Fruit fly (Drosophila melanogaster): ENCODE data around the gene Root.

The Root gene

DNA sequence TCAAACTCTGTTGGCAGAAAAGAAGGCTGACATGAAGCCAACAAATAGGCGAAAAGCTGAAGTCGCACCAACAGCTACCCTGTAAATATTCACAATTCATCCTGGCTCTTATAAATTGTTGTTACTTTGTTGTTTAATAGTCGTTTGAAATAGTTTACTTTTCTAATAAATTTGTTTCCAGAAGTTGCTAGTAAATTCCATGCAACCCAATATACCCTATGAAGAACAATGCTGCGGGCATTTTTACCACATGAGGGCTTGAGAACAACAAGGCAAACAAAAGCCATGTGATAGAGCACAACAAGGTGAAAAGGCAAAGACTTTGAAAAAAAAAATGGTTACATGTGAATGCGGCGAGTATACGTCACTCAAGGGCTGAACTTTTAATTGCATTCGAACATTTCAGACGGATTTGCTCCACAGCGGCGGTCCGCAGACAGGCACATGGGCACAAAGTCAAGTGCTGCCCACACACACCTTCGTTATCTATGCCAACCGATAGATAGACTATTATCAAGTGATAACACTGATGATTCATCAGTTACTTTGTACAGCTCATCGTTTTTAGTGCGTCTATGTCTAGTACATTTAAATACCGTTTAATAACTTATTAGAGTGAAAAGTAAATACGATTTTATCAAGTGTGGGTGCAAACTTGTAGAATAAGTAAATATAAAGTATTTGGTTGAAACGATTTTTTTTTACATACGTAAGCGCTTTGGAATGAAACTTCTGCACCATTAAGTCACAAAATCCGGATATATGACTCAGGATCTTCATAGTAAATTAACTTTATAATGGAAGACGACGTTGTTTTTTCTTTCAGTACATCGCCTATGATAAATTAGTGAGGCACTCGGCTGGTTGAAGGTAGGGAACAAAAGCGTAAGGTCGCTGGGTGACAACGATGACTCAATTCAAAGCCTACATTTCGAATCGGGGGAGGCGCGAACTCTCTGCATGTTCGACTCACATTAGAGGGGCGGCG, 13.8 kb upstream of the Root start (continued):
- TF ChIP-seq CG6163 (GFP tag; IDR thresholded peaks at IDR 0.05) (peak; percentile 89), dac (GFP tag; optimal IDR thresholded peaks at IDR 0.05) (peak; percentile 25), CG16779 (tag; optimal IDR thresholded peaks at IDR 0.05) (no peak), CG8119 (GFP tag; IDR thresholded peaks at IDR 0.05) (peak; percentile 77), eg (GFP tag; IDR thresholded peaks at IDR 0.05) (peak; percentile 72), ss (GFP tag; optimal IDR thresholded peaks at IDR 0.05) (peak in 1 of 2 experiments; percentile 21), CG32006 (GFP tag; optimal IDR thresholded peaks at IDR 0.05) (peak; percentile 72), CG8632 (GFP tag; optimal IDR thresholded peaks at IDR 0.05) (peak; percentile 39), CG10669 (GFP tag; optimal IDR thresholded peaks at IDR 0.05) (peak; percentile 48), CG11902 (GFP tag; optimal IDR thresholded peaks at IDR 0.05) (peak; percentile 41)

DNA sequence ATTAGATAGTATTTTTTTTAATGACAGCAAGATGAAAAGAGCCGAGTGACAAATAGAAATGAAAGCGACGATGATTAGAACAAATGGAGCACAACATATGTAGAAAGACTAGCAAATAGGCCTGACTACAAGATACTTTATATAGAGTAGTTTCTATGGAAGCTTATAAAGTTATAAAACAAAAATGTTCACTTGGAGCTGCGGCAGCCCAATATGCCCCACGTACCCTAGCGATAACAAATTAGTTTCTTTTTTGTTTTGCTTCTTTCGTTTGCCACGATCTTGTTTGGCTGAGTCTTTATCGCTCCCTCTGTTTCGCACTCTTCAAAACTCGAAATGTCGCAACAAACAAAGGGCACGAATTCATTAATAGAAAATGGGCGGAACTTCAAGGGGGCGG, 12.4 kb upstream of the Root start:
- 0 out of 3 replicates have a peak, but pooled peaks have one; percentile 17 for TF ChIP-seq CG8119 (GFP tag; IDR thresholded peaks at IDR 0.05)
- 0 out of 3 replicates have a peak, but pooled peaks have one; percentile 15 for TF ChIP-seq eg (GFP tag; IDR thresholded peaks at IDR 0.05)
- TF ChIP-seq CG32006 (GFP tag; optimal IDR thresholded peaks at IDR 0.05) = peak; percentile 17
- no peak for TF ChIP-seq fd59A (GFP tag; optimal IDR thresholded peaks at IDR 0.05)
- TF ChIP-seq pdm3 (GFP tag; optimal IDR thresholded peaks at IDR 0.05) = peak; percentile 5
- TF ChIP-seq Ets96B (tag; optimal IDR thresholded peaks at IDR 0.05) = no peak
- TF ChIP-seq Hr4 (GFP tag; optimal IDR thresholded peaks at IDR 0.05) = peak; percentile 26

DNA sequence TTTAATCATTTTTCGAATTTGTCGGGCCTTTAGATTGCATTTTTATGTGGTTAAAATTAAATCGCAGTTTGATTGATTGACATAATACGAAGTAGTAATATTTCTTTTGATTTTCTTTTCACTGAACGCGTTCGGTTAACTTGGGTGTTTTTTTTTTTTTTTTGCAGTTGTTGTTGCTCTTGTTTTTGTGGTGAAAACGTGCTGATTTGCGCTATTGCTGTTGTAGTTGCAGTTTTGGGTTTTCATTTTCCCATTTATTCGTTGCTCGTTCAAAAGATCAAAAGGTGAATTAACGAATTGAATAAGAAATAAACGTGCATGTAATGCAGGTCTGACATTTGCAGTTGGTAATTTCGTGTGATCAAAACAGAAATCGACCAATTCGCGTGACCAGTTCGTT, 11.6 kb upstream of the Root start:
- TF ChIP-seq CG11902 (GFP tag; optimal IDR thresholded peaks at IDR 0.05) = no peak
- no peak for TF ChIP-seq Ets21C (GFP tag; optimal IDR thresholded peaks at IDR 0.05)
- no peak for TF ChIP-seq fkh (GFP tag; optimal IDR thresholded peaks at IDR 0.05)
- no peak for TF ChIP-seq Eip78C (GFP tag)
- TF ChIP-seq fd85E (GFP tag; optimal IDR thresholded peaks at IDR 0.05) = no peak
- TF ChIP-seq fd59A (GFP tag; optimal IDR thresholded peaks at IDR 0.05) = no peak
- no peak for TF ChIP-seq CG6276 (GFP tag; optimal IDR thresholded peaks at IDR 0.05)
- no peak for TF ChIP-seq cyc (GFP tag; optimal IDR thresholded peaks at IDR 0.05)
- no peak for TF ChIP-seq CG1621 (tag; optimal IDR thresholded peaks at IDR 0.05)
- no peak for TF ChIP-seq Eip93F (GFP tag; optimal IDR thresholded peaks at IDR 0.05)
- no peak for TF ChIP-seq CG31627 (GFP tag; optimal IDR thresholded peaks at IDR 0.05)
- TF ChIP-seq CG8119 (GFP tag; IDR thresholded peaks at IDR 0.05) = no peak
- no peak for TF ChIP-seq CG10669 (GFP tag; optimal IDR thresholded peaks at IDR 0.05)
- TF ChIP-seq CG10631 (GFP tag; optimal IDR thresholded peaks at IDR 0.05) = no peak

DNA sequence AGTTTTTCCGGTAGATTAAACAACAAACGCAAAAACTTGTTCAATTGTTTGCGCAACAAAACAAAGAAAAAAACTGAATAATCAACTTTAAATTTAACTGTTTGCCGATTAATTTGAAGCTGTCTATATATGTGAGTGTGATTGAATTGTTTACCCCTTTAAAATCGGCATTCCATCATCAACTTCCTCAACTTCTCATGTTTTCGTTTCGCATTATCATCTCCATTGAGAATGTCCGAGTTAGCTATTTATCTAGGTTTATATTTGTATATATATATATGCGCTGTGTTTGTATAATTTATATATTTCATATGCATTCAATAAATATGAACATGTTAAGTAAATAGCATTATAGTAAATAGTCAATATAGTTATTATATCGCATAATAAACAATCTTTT, 10.7 kb upstream of the Root start:
- TF ChIP-seq fkh (GFP tag; optimal IDR thresholded peaks at IDR 0.05) (peak; percentile 61), eg (GFP tag; IDR thresholded peaks at IDR 0.05) (no peak)

DNA sequence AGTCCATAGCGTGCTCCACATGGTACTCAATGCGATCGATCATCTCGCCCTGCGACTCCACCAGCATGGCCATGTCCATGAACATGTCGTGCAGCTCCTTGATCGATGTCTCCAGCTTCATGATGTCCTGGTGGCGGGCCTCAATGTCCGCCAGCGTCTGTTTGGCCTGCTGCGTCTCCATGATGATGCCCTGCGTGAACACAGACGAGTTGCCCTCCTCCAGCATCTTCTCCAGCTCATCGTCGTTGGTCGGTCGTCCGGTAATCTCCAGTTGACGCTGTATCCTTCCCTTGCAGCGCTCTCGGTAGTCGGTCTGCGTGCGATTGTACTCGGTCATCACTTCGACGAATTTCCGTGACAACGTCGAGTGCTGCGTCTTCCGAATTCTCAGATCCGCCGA, 9.4 kb upstream of the Root start:
- TF ChIP-seq CG15336 (GFP tag; IDR thresholded peaks at IDR 0.05) (no peak), Ets96B (tag; optimal IDR thresholded peaks at IDR 0.05) (no peak), Sox14 (GFP tag; optimal IDR thresholded peaks at IDR 0.05) (no peak), salr (GFP tag; optimal IDR thresholded peaks at IDR 0.05) (no peak), Met (GFP tag; optimal IDR thresholded peaks at IDR 0.05) (no peak), svp (GFP tag) (no peak), Eip78C (GFP tag) (no peak), topi (GFP tag; optimal IDR thresholded peaks at IDR 0.05) (no peak), OdsH (GFP tag; optimal IDR thresholded peaks at IDR 0.05) (no peak), CG10669 (GFP tag; optimal IDR thresholded peaks at IDR 0.05) (no peak), achi (GFP tag; optimal IDR thresholded peaks at IDR 0.05) (no peak), CG3919 (GFP tag; optimal IDR thresholded peaks at IDR 0.05) (no peak), CG10631 (GFP tag; optimal IDR thresholded peaks at IDR 0.05) (no peak), CG6276 (GFP tag; optimal IDR thresholded peaks at IDR 0.05) (no peak), Ets21C (GFP tag; optimal IDR thresholded peaks at IDR 0.05) (no peak), ss (GFP tag; optimal IDR thresholded peaks at IDR 0.05) (no peak), spab (GFP tag; optimal IDR thresholded peaks at IDR 0.05) (no peak)

All from whole organism, prepupa.